ENCODE assay signal across 3 worm cellular contexts in genomic region chrII:12494556-12495131, ce11.
TF ChIP-seq lines count a peak whose summit lies in the region.

col-85 (minus strand) TSS chrII:12495095.

TF ChIP-seq in whole organism, L1 larva, 84 proteins besides CTCF, POLR2A, EP300 and RAD21 (continued from another document and continues in another):
- TF ChIP-seq egl-13 (tag; optimal IDR thresholded peaks at IDR 0.05; lab: Kevin White, UChicago) (no peak), skn-1 (tag; optimal IDR thresholded peaks at IDR 0.05; lab: Kevin White, UChicago) (peak; percentile 53), alr-1 (tag; optimal IDR thresholded peaks at IDR 0.05; lab: Kevin White, UChicago; ENCODE audit: borderline replicate concordance) (no peak), nhr-237 (tag; optimal IDR thresholded peaks at IDR 0.05; lab: Kevin White, UChicago) (no peak), vab-15 (tag; optimal IDR thresholded peaks at IDR 0.05; lab: Kevin White, UChicago) (peak; percentile 63), lin-35 (GFP tag; optimal IDR thresholded peaks at IDR 0.05; lab: Kevin White, UChicago) (peak; percentile 71 to 77), ceh-90 (tag; optimal IDR thresholded peaks at IDR 0.05; lab: Kevin White, UChicago) (no peak), pag-3 (tag; optimal IDR thresholded peaks at IDR 0.05; lab: Kevin White, UChicago; ENCODE audit: borderline replicate concordance, insufficient read depth) (no peak), lir-3 (tag; optimal IDR thresholded peaks at IDR 0.05; lab: Kevin White, UChicago; ENCODE audit: poor library complexity) (peak; percentile 44), unc-130 (tag; optimal IDR thresholded peaks at IDR 0.05; lab: Kevin White, UChicago) (peak; percentile 12), ets-5 (GFP tag; IDR thresholded peaks at IDR 0.05; lab: Robert Waterston, UW) (no peak), swsn-7 (tag; optimal IDR thresholded peaks at IDR 0.05; lab: Kevin White, UChicago) (peak; percentile 73), efl-1 (optimal IDR thresholded peaks at IDR 0.05; lab: Kevin White, UChicago) (peak; percentile 65 to 71), efl-1 (GFP tag; optimal IDR thresholded peaks at IDR 0.05 in 1 of 2; lab: Kevin White, UChicago) (peak; percentile 66 to 97), nhr-19 (GFP tag; conservative IDR thresholded peaks at IDR 0.05; lab: Robert Waterston, UW) (peak; percentile 76), tlp-1 (tag; optimal IDR thresholded peaks at IDR 0.05; lab: Kevin White, UChicago) (no peak), egl-27 (tag; optimal IDR thresholded peaks at IDR 0.05; lab: Kevin White, UChicago) (peak in 1 of 2 experiments; percentile 53), zip-4 (GFP tag; optimal IDR thresholded peaks at IDR 0.05; lab: Kevin White, UChicago) (no peak), nhr-77 (tag; optimal IDR thresholded peaks at IDR 0.05; lab: Kevin White, UChicago) (peak; percentile 70), pax-3 (tag; optimal IDR thresholded peaks at IDR 0.05; lab: Kevin White, UChicago) (peak; percentile 47), irx-1 (tag; optimal IDR thresholded peaks at IDR 0.05; lab: Kevin White, UChicago) (peak; percentile 57), unc-62 (GFP tag; optimal IDR thresholded peaks at IDR 0.05; lab: Kevin White, UChicago) (no peak), lin-39 (tag; optimal IDR thresholded peaks at IDR 0.05; lab: Kevin White, UChicago) (no peak), ztf-4 (tag; optimal IDR thresholded peaks at IDR 0.05; lab: Kevin White, UChicago) (no peak), aha-1 (tag; optimal IDR thresholded peaks at IDR 0.05; lab: Kevin White, UChicago) (no peak), lin-13 (GFP tag; optimal IDR thresholded peaks at IDR 0.05; lab: Kevin White, UChicago) (peak; percentile 54), nhr-47 (tag; optimal IDR thresholded peaks at IDR 0.05; lab: Kevin White, UChicago) (peak; percentile 82), aly-2 (tag; optimal IDR thresholded peaks at IDR 0.05; lab: Kevin White, UChicago) (peak; percentile 49), ztf-11 (tag; optimal IDR thresholded peaks at IDR 0.05; lab: Kevin White, UChicago) (peak in 1 of 2 experiments; percentile 16), ama-1 (optimal IDR thresholded peaks at IDR 0.05; lab: Kevin White, UChicago) (no peak), ceh-63 (GFP tag; optimal IDR thresholded peaks at IDR 0.05; lab: Kevin White, UChicago) (no peak), sup-37 (GFP tag; optimal IDR thresholded peaks at IDR 0.05; lab: Kevin White, UChicago) (no peak), fkh-10 (GFP tag; optimal IDR thresholded peaks at IDR 0.05; lab: Kevin White, UChicago) (peak; percentile 51), blmp-1 (tag; optimal IDR thresholded peaks at IDR 0.05; lab: Kevin White, UChicago) (no peak), snu-23 (GFP tag; optimal IDR thresholded peaks at IDR 0.05; lab: Kevin White, UChicago) (peak; percentile 84), lin-14 (GFP tag; optimal IDR thresholded peaks at IDR 0.05; lab: Kevin White, UChicago) (peak; percentile 74), unc-98 (GFP tag; IDR thresholded peaks at IDR 0.05; lab: Robert Waterston, UW) (peak; percentile 60; the same call in 1 of the 2 replicates), hlh-4 (tag; optimal IDR thresholded peaks at IDR 0.05; lab: Kevin White, UChicago) (no peak), mep-1 (tag; optimal IDR thresholded peaks at IDR 0.05; lab: Kevin White, UChicago) (peak; percentile 56), hlh-17 (GFP tag; optimal IDR thresholded peaks at IDR 0.05; lab: Kevin White, UChicago; ENCODE audit: borderline replicate concordance) (no peak), unc-30 (tag; optimal IDR thresholded peaks at IDR 0.05; lab: Kevin White, UChicago) (no peak), nhr-84 (tag; optimal IDR thresholded peaks at IDR 0.05; lab: Kevin White, UChicago) (no peak), mab-9 (GFP tag; IDR thresholded peaks at IDR 0.05; lab: Robert Waterston, UW) (0 out of 2 replicates have a peak, but pooled peaks have one; percentile 41)

TF ChIP-seq in whole organism, L3 larva, 47 proteins besides CTCF, POLR2A, EP300 and RAD21 (continued from another document):
- TF ChIP-seq ama-1 (optimal IDR thresholded peaks at IDR 0.05; lab: Kevin White, UChicago), result no peak
- no peak for TF ChIP-seq eor-1 (tag; optimal IDR thresholded peaks at IDR 0.05; lab: Kevin White, UChicago)
- TF ChIP-seq fos-1 (tag; optimal IDR thresholded peaks at IDR 0.05; lab: Kevin White, UChicago), result no peak
- TF ChIP-seq ztf-11 (tag; optimal IDR thresholded peaks at IDR 0.05; lab: Kevin White, UChicago), result no peak
- no peak for TF ChIP-seq aly-2 (tag; optimal IDR thresholded peaks at IDR 0.05; lab: Kevin White, UChicago)
- no peak for TF ChIP-seq nhr-237 (tag; optimal IDR thresholded peaks at IDR 0.05; lab: Kevin White, UChicago)
- TF ChIP-seq ceh-28 (tag; optimal IDR thresholded peaks at IDR 0.05; lab: Kevin White, UChicago), result no peak
- peak; percentile 13 for TF ChIP-seq pqm-1 (tag; optimal IDR thresholded peaks at IDR 0.05; lab: Kevin White, UChicago)
- TF ChIP-seq lin-15B (tag; optimal IDR thresholded peaks at IDR 0.05; lab: Kevin White, UChicago), result peak; percentile 35
- no peak for TF ChIP-seq elt-3 (tag; optimal IDR thresholded peaks at IDR 0.05; lab: Kevin White, UChicago)
- TF ChIP-seq jun-1 (tag; optimal IDR thresholded peaks at IDR 0.05; lab: Kevin White, UChicago), result peak; percentile 61
- peak; percentile 41 for TF ChIP-seq egl-27 (tag; optimal IDR thresholded peaks at IDR 0.05; lab: Kevin White, UChicago)
- no peak for TF ChIP-seq mdl-1 (tag; optimal IDR thresholded peaks at IDR 0.05; lab: Kevin White, UChicago)
- TF ChIP-seq R02D3.7 (tag; optimal IDR thresholded peaks at IDR 0.05; lab: Kevin White, UChicago), result peak; percentile 8
- peak; percentile 31 for TF ChIP-seq nhr-25 (tag; optimal IDR thresholded peaks at IDR 0.05; lab: Kevin White, UChicago)
- peak; percentile 66 for TF ChIP-seq nfya-1 (tag; optimal IDR thresholded peaks at IDR 0.05; lab: Kevin White, UChicago; ENCODE audit: insufficient read depth)
- TF ChIP-seq nhr-77 (tag; optimal IDR thresholded peaks at IDR 0.05; lab: Kevin White, UChicago), result no peak
- no peak for TF ChIP-seq mml-1 (tag; optimal IDR thresholded peaks at IDR 0.05; lab: Kevin White, UChicago)
- TF ChIP-seq lsy-12 (tag; optimal IDR thresholded peaks at IDR 0.05; lab: Kevin White, UChicago), result peak; percentile 31
- TF ChIP-seq skn-1 (tag; optimal IDR thresholded peaks at IDR 0.05; lab: Kevin White, UChicago), result peak; percentile 63
- peak; percentile 80 for TF ChIP-seq nhr-43 (tag; optimal IDR thresholded peaks at IDR 0.05; lab: Kevin White, UChicago; ENCODE audit: poor library complexity, severe bottlenecking)
- peak; percentile 15 for TF ChIP-seq tbx-2 (tag; optimal IDR thresholded peaks at IDR 0.05; lab: Kevin White, UChicago)
- no peak for TF ChIP-seq ZK546.5 (tag; optimal IDR thresholded peaks at IDR 0.05; lab: Kevin White, UChicago)
- TF ChIP-seq nhr-12 (tag; optimal IDR thresholded peaks at IDR 0.05; lab: Kevin White, UChicago), result no peak
- TF ChIP-seq snpc-4 (tag; optimal IDR thresholded peaks at IDR 0.05; lab: Kevin White, UChicago), result peak; percentile 93
- TF ChIP-seq nhr-23 (tag; optimal IDR thresholded peaks at IDR 0.05; lab: Kevin White, UChicago), result peak; percentile 30
- no peak for TF ChIP-seq ztf-4 (tag; optimal IDR thresholded peaks at IDR 0.05; lab: Kevin White, UChicago)
TF ChIP-seq in whole organism, L3 larva: peak in this region for 17.

TF ChIP-seq in whole organism, young adult, 124 proteins besides CTCF, POLR2A, EP300 and RAD21 (continued from another document and continues in another):
- TF ChIP-seq ztf-26 (tag; optimal IDR thresholded peaks at IDR 0.05; lab: Kevin White, UChicago) (peak; percentile 80), hmg-20 (GFP tag; IDR thresholded peaks at IDR 0.05; lab: Robert Waterston, UW) (peak; percentile 67), cebp-1 (GFP tag; IDR thresholded peaks at IDR 0.05; lab: Robert Waterston, UW) (no peak), cebp-1 (tag; optimal IDR thresholded peaks at IDR 0.05; lab: Kevin White, UChicago) (peak; percentile 81), pha-4 (tag; optimal IDR thresholded peaks at IDR 0.05; lab: Kevin White, UChicago) (no peak), F22D6.2 (tag; optimal IDR thresholded peaks at IDR 0.05; lab: Kevin White, UChicago) (peak; percentile 4), cebp-2 (GFP tag; IDR thresholded peaks at IDR 0.05; lab: Robert Waterston, UW) (peak; percentile 77; the same call in 1 of the 2 replicates), rcor-1 (GFP tag; IDR thresholded peaks at IDR 0.05; lab: Robert Waterston, UW) (peak; percentile 85), hlh-12 (tag; optimal IDR thresholded peaks at IDR 0.05; lab: Kevin White, UChicago) (peak; percentile 65), K11D2.4 (GFP tag; IDR thresholded peaks at IDR 0.05; lab: Robert Waterston, UW) (peak; percentile 70), tbp1 (GFP tag; optimal IDR thresholded peaks at IDR 0.05; lab: Kevin White, UChicago) (peak; percentile 95), hmg-1.2 (GFP tag; IDR thresholded peaks at IDR 0.05; lab: Robert Waterston, UW) (peak; percentile 90), nhr-90 (tag; optimal IDR thresholded peaks at IDR 0.05; lab: Kevin White, UChicago) (peak; percentile 94), C06A6.2 (GFP tag; conservative IDR thresholded peaks at IDR 0.05; lab: Robert Waterston, UW) (0 out of 2 replicates have a peak, but pooled peaks have one; percentile 35), madf-10 (tag; optimal IDR thresholded peaks at IDR 0.05; lab: Kevin White, UChicago) (peak; percentile 84), Y95B8A.8 (GFP tag; IDR thresholded peaks at IDR 0.05; lab: Robert Waterston, UW) (0 out of 2 replicates have a peak, but pooled peaks have one; percentile 65), let-607 (tag; optimal IDR thresholded peaks at IDR 0.05; lab: Kevin White, UChicago) (peak; percentile 3 to 56), unc-62 (GFP tag; optimal IDR thresholded peaks at IDR 0.05; lab: Kevin White, UChicago) (no peak), chd-7 (tag; optimal IDR thresholded peaks at IDR 0.05; lab: Kevin White, UChicago) (peak; percentile 87), efl-1 (GFP tag; optimal IDR thresholded peaks at IDR 0.05; lab: Kevin White, UChicago) (peak; percentile 26), T07F8.4 (tag; optimal IDR thresholded peaks at IDR 0.05; lab: Kevin White, UChicago) (peak; percentile 85), madf-6 (GFP tag; IDR thresholded peaks at IDR 0.05; lab: Robert Waterston, UW) (peak; percentile 72), lin-40 (tag; optimal IDR thresholded peaks at IDR 0.05; lab: Kevin White, UChicago) (no peak), snpc-1.3 (tag; optimal IDR thresholded peaks at IDR 0.05; lab: Kevin White, UChicago; ENCODE audit: insufficient read depth) (peak; percentile 87), F49E8.2 (tag; optimal IDR thresholded peaks at IDR 0.05; lab: Kevin White, UChicago; ENCODE audit: insufficient read depth) (peak; percentile 68), ztf-6 (GFP tag; IDR thresholded peaks at IDR 0.05; lab: Robert Waterston, UW) (peak; percentile 81), nfyb-1 (GFP tag; IDR thresholded peaks at IDR 0.05; lab: Robert Waterston, UW) (peak; percentile 93), ZK185.1 (tag; optimal IDR thresholded peaks at IDR 0.05; lab: Kevin White, UChicago; ENCODE audit: poor library complexity, severe bottlenecking) (no peak), lin-26 (GFP tag; IDR thresholded peaks at IDR 0.05; lab: Robert Waterston, UW) (peak; percentile 98), D2030.7 (GFP tag; IDR thresholded peaks at IDR 0.05; lab: Robert Waterston, UW) (peak; percentile 83), ztf-22 (GFP tag; optimal IDR thresholded peaks at IDR 0.05; lab: Kevin White, UChicago) (no peak), egl-18 (GFP tag; IDR thresholded peaks at IDR 0.05; lab: Robert Waterston, UW) (0 out of 2 replicates have a peak, but pooled peaks have one; percentile 50), K12H6.12 (tag; optimal IDR thresholded peaks at IDR 0.05; lab: Kevin White, UChicago) (peak; percentile 23), nfya-2 (GFP tag; IDR thresholded peaks at IDR 0.05; lab: Robert Waterston, UW) (0 out of 2 replicates have a peak, but pooled peaks have one; percentile 41), egl-44 (GFP tag; IDR thresholded peaks at IDR 0.05; lab: Robert Waterston, UW) (peak; percentile 89), attf-3 (GFP tag; conservative IDR thresholded peaks at IDR 0.05; lab: Robert Waterston, UW) (peak; percentile 77), Y67H2A.10 (GFP tag; conservative IDR thresholded peaks at IDR 0.05; lab: Robert Waterston, UW) (no peak), B0261.1 (tag; optimal IDR thresholded peaks at IDR 0.05; lab: Kevin White, UChicago) (peak; percentile 99), ztf-18 (tag; optimal IDR thresholded peaks at IDR 0.05; lab: Kevin White, UChicago) (peak; percentile 81), lsy-27 (tag; optimal IDR thresholded peaks at IDR 0.05; lab: Kevin White, UChicago; ENCODE audit: borderline replicate concordance, insufficient read depth) (peak; percentile 29), F52B5.7 (tag; optimal IDR thresholded peaks at IDR 0.05; lab: Kevin White, UChicago) (peak; percentile 63), ceh-91 (GFP tag; IDR thresholded peaks at IDR 0.05; lab: Robert Waterston, UW) (peak; percentile 43), mxl-1 (tag; optimal IDR thresholded peaks at IDR 0.05; lab: Kevin White, UChicago) (peak; percentile 88), tbx-9 (tag; optimal IDR thresholded peaks at IDR 0.05; lab: Kevin White, UChicago; ENCODE audit: borderline replicate concordance) (no peak), ceh-40 (GFP tag; IDR thresholded peaks at IDR 0.05; lab: Robert Waterston, UW) (peak; percentile 82), sea-2 (GFP tag; IDR thresholded peaks at IDR 0.05; lab: Robert Waterston, UW) (no peak), ceh-58 (GFP tag; IDR thresholded peaks at IDR 0.05; lab: Robert Waterston, UW) (peak; percentile 93), madf-3 (GFP tag; IDR thresholded peaks at IDR 0.05; lab: Robert Waterston, UW) (peak; percentile 77; the same call in 1 of the 2 replicates), zim-3 (tag; optimal IDR thresholded peaks at IDR 0.05; lab: Kevin White, UChicago) (peak; percentile 79), atf-7 (tag; optimal IDR thresholded peaks at IDR 0.05; lab: Kevin White, UChicago) (peak; percentile 67), T26A5.8 (tag; optimal IDR thresholded peaks at IDR 0.05; lab: Kevin White, UChicago) (peak; percentile 49), athp-1 (tag; optimal IDR thresholded peaks at IDR 0.05; lab: Kevin White, UChicago) (peak; percentile 60), lin-54 (GFP tag; optimal IDR thresholded peaks at IDR 0.05; lab: Kevin White, UChicago) (peak; percentile 78), nhr-80 (tag; optimal IDR thresholded peaks at IDR 0.05; lab: Kevin White, UChicago) (peak; percentile 39), bed-2 (GFP tag; IDR thresholded peaks at IDR 0.05; lab: Robert Waterston, UW) (no peak), Y53F4B.3 (GFP tag; IDR thresholded peaks at IDR 0.05; lab: Robert Waterston, UW) (no peak; the same call in 1 of the 2 replicates), gei-17 (GFP tag; optimal IDR thresholded peaks at IDR 0.05; lab: Kevin White, UChicago) (peak; percentile 5), rec-8 (tag; optimal IDR thresholded peaks at IDR 0.05; lab: Kevin White, UChicago) (peak; percentile 76 to 91), F37B4.10 (GFP tag; IDR thresholded peaks at IDR 0.05; lab: Robert Waterston, UW) (0 out of 2 replicates have a peak, but pooled peaks have one; percentile 86), F57A8.1 (GFP tag; optimal IDR thresholded peaks at IDR 0.05; lab: Kevin White, UChicago) (peak; percentile 43), snpc-1.1 (tag; optimal IDR thresholded peaks at IDR 0.05; lab: Kevin White, UChicago; ENCODE audit: insufficient read depth) (peak; percentile 90), bed-1 (GFP tag; IDR thresholded peaks at IDR 0.05; lab: Robert Waterston, UW) (0 out of 2 replicates have a peak, but pooled peaks have one; percentile 77), sptf-2 (GFP tag; optimal IDR thresholded peaks at IDR 0.05; lab: Kevin White, UChicago) (peak; percentile 42), nhr-120 (GFP tag; IDR thresholded peaks at IDR 0.05; lab: Robert Waterston, UW) (0 out of 2 replicates have a peak, but pooled peaks have one; percentile 28), dpl-1 (GFP tag; optimal IDR thresholded peaks at IDR 0.05; lab: Kevin White, UChicago) (peak; percentile 24), lag-1 (GFP tag; IDR thresholded peaks at IDR 0.05; lab: Robert Waterston, UW) (no peak), let-526 (GFP tag; IDR thresholded peaks at IDR 0.05; lab: Robert Waterston, UW) (0 out of 2 replicates have a peak, but pooled peaks have one; percentile 35)
